Fruit fly (Drosophila melanogaster): Measurements from ENCODE around the gene CG15725.

CG15725 gene

dm6 chrX:12662679-12663463 lies 42.8 kb upstream of the CG15725 start:
- TF ChIP-seq CG6792 (GFP tag; optimal IDR thresholded peaks at IDR 0.05): peak; percentile 45
- TF ChIP-seq Met (GFP tag; optimal IDR thresholded peaks at IDR 0.05): peak; percentile 71
- TF ChIP-seq Hr39 (GFP tag; optimal IDR thresholded peaks at IDR 0.05): no peak
- TF ChIP-seq CG1621 (tag; optimal IDR thresholded peaks at IDR 0.05): no peak
- TF ChIP-seq CG6163 (GFP tag; IDR thresholded peaks at IDR 0.05): peak; percentile 38; the same call in 2 of the 3 replicates
- TF ChIP-seq esn (GFP tag; optimal IDR thresholded peaks at IDR 0.05): peak; percentile 75
- peak; percentile 17 for TF ChIP-seq fd59A (GFP tag; optimal IDR thresholded peaks at IDR 0.05)
- peak; percentile 53 for TF ChIP-seq CG8319 (GFP tag; optimal IDR thresholded peaks at IDR 0.05)
- peak; percentile 47 for TF ChIP-seq CG6808 (GFP tag; optimal IDR thresholded peaks at IDR 0.05)
- peak; percentile 33 for TF ChIP-seq CG4318 (GFP tag; optimal IDR thresholded peaks at IDR 0.05)
- TF ChIP-seq Sox102F (GFP tag; optimal IDR thresholded peaks at IDR 0.05): peak; percentile 47
- no peak for TF ChIP-seq dac (GFP tag; optimal IDR thresholded peaks at IDR 0.05)
- TF ChIP-seq svp (GFP tag): peak; percentile 77
- TF ChIP-seq CG6854 (GFP tag; optimal IDR thresholded peaks at IDR 0.05): no peak
- TF ChIP-seq CG31627 (GFP tag; optimal IDR thresholded peaks at IDR 0.05): peak; percentile 29
- TF ChIP-seq topi (GFP tag; optimal IDR thresholded peaks at IDR 0.05): peak; percentile 66
- peak; percentile 69 for TF ChIP-seq CG8632 (GFP tag; optimal IDR thresholded peaks at IDR 0.05)
- peak; percentile 28 for TF ChIP-seq CG10669 (GFP tag; optimal IDR thresholded peaks at IDR 0.05)
- TF ChIP-seq ss (GFP tag; optimal IDR thresholded peaks at IDR 0.05): peak in 1 of 2 experiments; percentile 34
- TF ChIP-seq Lpt (GFP tag; optimal IDR thresholded peaks at IDR 0.05): no peak
- TF ChIP-seq Sox14 (GFP tag; optimal IDR thresholded peaks at IDR 0.05): peak; percentile 22
- peak; percentile 56 for TF ChIP-seq OdsH (GFP tag; optimal IDR thresholded peaks at IDR 0.05)
- peak; percentile 67 for TF ChIP-seq CG8119 (GFP tag; IDR thresholded peaks at IDR 0.05)
- TF ChIP-seq CG34406 (GFP tag; optimal IDR thresholded peaks at IDR 0.05): peak; percentile 77
- TF ChIP-seq Gug (GFP tag; IDR thresholded peaks at IDR 0.05): no peak
- peak; percentile 68 for TF ChIP-seq acj6 (GFP tag; optimal IDR thresholded peaks at IDR 0.05)
- peak; percentile 21 for TF ChIP-seq Eip93F (GFP tag; optimal IDR thresholded peaks at IDR 0.05)
- TF ChIP-seq Hr38 (GFP tag; optimal IDR thresholded peaks at IDR 0.05): no peak
- peak; percentile 36 for TF ChIP-seq spab (GFP tag; optimal IDR thresholded peaks at IDR 0.05)
- TF ChIP-seq Blimp-1 (GFP tag; optimal IDR thresholded peaks at IDR 0.05): peak; percentile 70
- peak; percentile 6 for TF ChIP-seq Sox15 (GFP tag; optimal IDR thresholded peaks at IDR 0.05)
- peak; percentile 64 for TF ChIP-seq CG32006 (GFP tag; optimal IDR thresholded peaks at IDR 0.05)
- TF ChIP-seq CG11902 (GFP tag; optimal IDR thresholded peaks at IDR 0.05): peak; percentile 37
- TF ChIP-seq net (GFP tag; optimal IDR thresholded peaks at IDR 0.05): peak; percentile 35
- TF ChIP-seq cyc (GFP tag; optimal IDR thresholded peaks at IDR 0.05): peak; percentile 28
- TF ChIP-seq CG11294 (GFP tag; IDR thresholded peaks at IDR 0.05): no peak
- TF ChIP-seq salr (GFP tag; optimal IDR thresholded peaks at IDR 0.05): peak in 1 of 2 experiments; percentile 48
- TF ChIP-seq CG7368 (GFP tag; optimal IDR thresholded peaks at IDR 0.05): peak; percentile 37
- peak; percentile 54 for TF ChIP-seq achi (GFP tag; optimal IDR thresholded peaks at IDR 0.05)
- peak; percentile 46 for TF ChIP-seq Ets21C (GFP tag; optimal IDR thresholded peaks at IDR 0.05)
- TF ChIP-seq CG9139 (GFP tag; optimal IDR thresholded peaks at IDR 0.05): no peak
- peak; percentile 51 for TF ChIP-seq dsx (GFP tag; optimal IDR thresholded peaks at IDR 0.05; ENCODE audit: poor library complexity, severe bottlenecking)
- TF ChIP-seq lz (GFP tag; optimal IDR thresholded peaks at IDR 0.05): peak; percentile 58
- peak; percentile 35 for TF ChIP-seq CG11762 (GFP tag; optimal IDR thresholded peaks at IDR 0.05; ENCODE audit: insufficient read depth)
- peak; percentile 54 for TF ChIP-seq CG6276 (GFP tag; optimal IDR thresholded peaks at IDR 0.05)
- TF ChIP-seq vri (GFP tag; optimal IDR thresholded peaks at IDR 0.05): no peak
- TF ChIP-seq eg (GFP tag; IDR thresholded peaks at IDR 0.05): peak; percentile 52; the same call in 1 of the 3 replicates
- peak; percentile 63 for TF ChIP-seq Ets96B (tag; optimal IDR thresholded peaks at IDR 0.05)
- TF ChIP-seq CG16779 (tag; optimal IDR thresholded peaks at IDR 0.05): no peak
- peak; percentile 64 for TF ChIP-seq Smox (GFP tag; optimal IDR thresholded peaks at IDR 0.05)

Data from whole organism, prepupa.